Worm (Caenorhabditis elegans): ENCODE results near the gene F25E5.1.

DNA sequence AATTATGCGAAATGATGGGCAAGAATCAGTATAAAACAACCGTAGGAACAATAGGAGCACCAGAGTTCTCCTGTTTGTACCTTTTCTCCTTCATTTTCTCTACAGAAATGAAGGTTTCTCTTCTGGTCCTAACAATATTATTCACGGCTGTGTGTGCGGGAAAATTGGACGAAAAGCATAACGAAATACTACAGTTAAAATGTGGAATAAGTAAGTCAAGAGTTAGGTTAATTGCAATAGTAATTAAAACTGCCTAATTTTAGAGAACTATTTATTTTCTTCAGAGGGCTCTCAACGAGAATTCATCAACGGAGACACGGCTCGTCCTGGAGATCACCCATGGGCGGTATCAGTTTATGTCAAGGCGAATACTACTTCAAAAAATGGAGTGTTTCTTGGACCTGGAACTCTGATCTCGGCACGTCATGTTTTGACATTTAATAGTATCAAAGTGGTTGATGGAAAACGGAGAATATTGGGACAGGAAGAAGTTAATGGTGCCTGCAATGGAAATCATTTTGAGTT is 16.3 kb upstream of the F25E5.1 start, which contains the start of gene try-12:
- no peak for TF ChIP-seq nhr-11 (tag; optimal IDR thresholded peaks at IDR 0.05)
- TF ChIP-seq lin-13 (GFP tag; optimal IDR thresholded peaks at IDR 0.05): no peak
- TF ChIP-seq zag-1 (tag; optimal IDR thresholded peaks at IDR 0.05): no peak
- peak in 1 of 2 experiments; percentile 50 for TF ChIP-seq unc-62 (GFP tag; optimal IDR thresholded peaks at IDR 0.05 in 1 of 2)
- TF ChIP-seq unc-62 (tag; optimal IDR thresholded peaks at IDR 0.05): no peak
- TF ChIP-seq snpc-4 (tag; optimal IDR thresholded peaks at IDR 0.05): no peak
- TF ChIP-seq daf-16 (GFP tag; optimal IDR thresholded peaks at IDR 0.05): no peak
- TF ChIP-seq daf-16 (tag; optimal IDR thresholded peaks at IDR 0.05): no peak
- no peak for TF ChIP-seq unc-130 (GFP tag; optimal IDR thresholded peaks at IDR 0.05)
- no peak for TF ChIP-seq hlh-30 (tag; optimal IDR thresholded peaks at IDR 0.05; ENCODE audit: insufficient read depth)
